Worm (Caenorhabditis elegans): ENCODE data around the gene R09D1.13.

DNA sequence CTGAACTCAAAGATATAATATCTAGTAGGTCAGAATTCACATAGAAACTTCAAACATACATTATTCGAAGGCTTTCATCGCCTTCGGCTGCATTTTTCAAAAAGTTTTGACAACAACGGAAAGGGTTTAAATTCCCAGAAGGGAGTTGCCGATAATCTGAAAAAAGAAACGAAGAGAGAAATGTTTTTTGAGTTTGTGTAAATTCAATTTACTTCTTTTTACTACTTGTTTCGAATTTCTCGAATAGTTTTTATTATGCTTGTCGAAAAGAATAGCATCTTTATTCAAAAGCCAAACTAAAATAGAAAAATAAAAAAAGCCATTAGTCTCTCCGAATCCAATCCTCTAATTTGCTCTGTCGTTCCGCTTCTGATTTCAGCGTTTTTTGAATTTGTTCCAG, 14.1 kb downstream of the R09D1.13 start:
- TF ChIP-seq ref-1 (GFP tag; conservative IDR thresholded peaks at IDR 0.05) (no peak), klf-2 (GFP tag; conservative IDR thresholded peaks at IDR 0.05) (no peak), flt-1 (GFP tag; IDR thresholded peaks at IDR 0.05) (no peak), cog-1 (tag; optimal IDR thresholded peaks at IDR 0.05) (no peak), ztf-23 (GFP tag; IDR thresholded peaks at IDR 0.05) (no peak), tab-1 (GFP tag; IDR thresholded peaks at IDR 0.05) (no peak), ztf-29 (GFP tag; IDR thresholded peaks at IDR 0.05) (no peak), med-1 (GFP tag; optimal IDR thresholded peaks at IDR 0.05; ENCODE audit: insufficient read depth) (no peak), T22C8.4 (GFP tag; IDR thresholded peaks at IDR 0.05) (no peak)
